Fruit fly (Drosophila melanogaster): Measurements from ENCODE around the gene RunxA.

dm6 chrX:20654954-20655391, 31.4 kb upstream of the RunxA start:
- no peak for TF ChIP-seq CTCF (optimal IDR thresholded peaks at IDR 0.05)
- TF ChIP-seq CG8478 (optimal IDR thresholded peaks at IDR 0.05) = no peak

All from S2 (cell line).